Fruit fly (Drosophila melanogaster): Measurements from ENCODE around the gene CG12204.

dm6 chrX:19461630-19462029 is 32.6 kb downstream of the CG12204 start:
- TF ChIP-seq CG17806 (tag; optimal IDR thresholded peaks at IDR 0.05) (no peak), rn (GFP tag; IDR thresholded peaks at IDR 0.05) (no peak), Ets98B (GFP tag; IDR thresholded peaks at IDR 0.05) (no peak), CG8159 (tag; optimal IDR thresholded peaks at IDR 0.05) (no peak), CG8301 (tag; optimal IDR thresholded peaks at IDR 0.05) (no peak), CG9948 (tag; optimal IDR thresholded peaks at IDR 0.05) (no peak), CG13204 (GFP tag; optimal IDR thresholded peaks at IDR 0.05) (no peak), CG10348 (GFP tag; IDR thresholded peaks at IDR 0.05) (no peak), Pif1B (GFP tag; optimal IDR thresholded peaks at IDR 0.05) (no peak), EcR (GFP tag; optimal IDR thresholded peaks at IDR 0.05) (no peak), CG14655 (GFP tag; optimal IDR thresholded peaks at IDR 0.05) (no peak), Snoo (tag; optimal IDR thresholded peaks at IDR 0.05) (no peak)
